Fruit fly (Drosophila melanogaster): Measurements from ENCODE around the gene LSm7.

The LSm7 gene

dm6 chr2L:16722596-16722995 is 20.3 kb downstream of the LSm7 start:
- no peak for TF ChIP-seq fru (GFP tag; optimal IDR thresholded peaks at IDR 0.05)
- no peak for TF ChIP-seq tai (GFP tag; optimal IDR thresholded peaks at IDR 0.05)
- TF ChIP-seq sv (GFP tag; optimal IDR thresholded peaks at IDR 0.05), result no peak
- no peak for TF ChIP-seq Abd-B (GFP tag; optimal IDR thresholded peaks at IDR 0.05)
- no peak for TF ChIP-seq sage (GFP tag; optimal IDR thresholded peaks at IDR 0.05)
- TF ChIP-seq CG32264 (GFP tag; optimal IDR thresholded peaks at IDR 0.05), result no peak

- TF ChIP-seq Vsx2 (GFP tag; optimal IDR thresholded peaks at IDR 0.05; ENCODE audit: partially characterized antibody), result no peak
- peak; percentile 87 for TF ChIP-seq dsf (GFP tag; optimal IDR thresholded peaks at IDR 0.05; ENCODE audit: borderline replicate concordance)
- TF ChIP-seq Hr83 (GFP tag; optimal IDR thresholded peaks at IDR 0.05; ENCODE audit: poor library complexity, severe bottlenecking), result peak; percentile 25
- TF ChIP-seq woc (GFP tag; optimal IDR thresholded peaks at IDR 0.05), result peak; percentile 86
- TF ChIP-seq CrebA (GFP tag; optimal IDR thresholded peaks at IDR 0.05; ENCODE audit: borderline replicate concordance), result no peak
- TF ChIP-seq brk (GFP tag; optimal IDR thresholded peaks at IDR 0.05), result peak; percentile 97
- TF ChIP-seq rgr (GFP tag; optimal IDR thresholded peaks at IDR 0.05), result peak; percentile 98
- TF ChIP-seq sage (GFP tag; optimal IDR thresholded peaks at IDR 0.05), result peak; percentile 94
- no peak for TF ChIP-seq pan (optimal IDR thresholded peaks at IDR 0.05)
- TF ChIP-seq CG9705 (GFP tag; optimal IDR thresholded peaks at IDR 0.05), result peak; percentile 63
- no peak for TF ChIP-seq N (GFP tag; optimal IDR thresholded peaks at IDR 0.05)
- TF ChIP-seq br (GFP tag; optimal IDR thresholded peaks at IDR 0.05), result peak; percentile 92
- peak; percentile 93 for TF ChIP-seq dmrt93B (GFP tag; optimal IDR thresholded peaks at IDR 0.05)
- peak; percentile 87 for TF ChIP-seq CG32264 (GFP tag; optimal IDR thresholded peaks at IDR 0.05)
- TF ChIP-seq h (GFP tag; optimal IDR thresholded peaks at IDR 0.05), result peak; percentile 98
- TF ChIP-seq tai (GFP tag; optimal IDR thresholded peaks at IDR 0.05), result peak; percentile 94
- peak; percentile 58 for TF ChIP-seq Dif (GFP tag; optimal IDR thresholded peaks at IDR 0.05; ENCODE audit: partially characterized antibody)
- no peak for TF ChIP-seq Myc (optimal IDR thresholded peaks at IDR 0.05)
- peak; percentile 64 for TF ChIP-seq Dfd (GFP tag; optimal IDR thresholded peaks at IDR 0.05)
- peak; percentile 38 for TF ChIP-seq Mio (GFP tag; optimal IDR thresholded peaks at IDR 0.05)
- peak; percentile 95 for TF ChIP-seq psq (GFP tag; optimal IDR thresholded peaks at IDR 0.05)
- TF ChIP-seq dl (GFP tag; optimal IDR thresholded peaks at IDR 0.05; ENCODE audit: insufficient read depth in 1 of 2, partially characterized antibody in 2 of 2), result no peak
- peak; percentile 96 for TF ChIP-seq HLH106 (tag; optimal IDR thresholded peaks at IDR 0.05)
- TF ChIP-seq Jra (GFP tag; optimal IDR thresholded peaks at IDR 0.05), result peak; percentile 96
- TF ChIP-seq usp (GFP tag; optimal IDR thresholded peaks at IDR 0.05), result no peak
- TF ChIP-seq Abd-B (GFP tag; optimal IDR thresholded peaks at IDR 0.05), result no peak
- TF ChIP-seq Rel (GFP tag; optimal IDR thresholded peaks at IDR 0.05), result peak; percentile 85
- TF ChIP-seq Rel (tag; optimal IDR thresholded peaks at IDR 0.05), result peak; percentile 93
- peak; percentile 96 for TF ChIP-seq fru (GFP tag; optimal IDR thresholded peaks at IDR 0.05)
- no peak for TF ChIP-seq jim (GFP tag; optimal IDR thresholded peaks at IDR 0.05)
- peak; percentile 98 for TF ChIP-seq OdsH (GFP tag; optimal IDR thresholded peaks at IDR 0.05)
- TF ChIP-seq GATAd (GFP tag; optimal IDR thresholded peaks at IDR 0.05), result peak; percentile 91
- peak; percentile 73 to 98 for TF ChIP-seq foxo (GFP tag; optimal IDR thresholded peaks at IDR 0.05)
- TF ChIP-seq Hr78 (GFP tag; optimal IDR thresholded peaks at IDR 0.05), result no peak
- TF ChIP-seq sv (GFP tag; optimal IDR thresholded peaks at IDR 0.05), result peak; percentile 93
- peak; percentile 96 for TF ChIP-seq Sp1 (GFP tag; optimal IDR thresholded peaks at IDR 0.05)
- TF ChIP-seq ey (GFP tag; optimal IDR thresholded peaks at IDR 0.05), result peak; percentile 97
- TF ChIP-seq Hnf4 (GFP tag; optimal IDR thresholded peaks at IDR 0.05), result peak; percentile 97
- TF ChIP-seq lola (GFP tag; optimal IDR thresholded peaks at IDR 0.05), result no peak
Measured at dm6 chr2L:16720707-16721700, 21.9 kb downstream of the LSm7 start.
